Worm (Caenorhabditis elegans): ENCODE data around the gene C27F2.6.
A peak's percentile ranks its signal among the peaks of the same experiment; 100 is the strongest.

The C27F2.6 gene

ce11 chrIII:4930154-4930679 is 50.0 kb downstream of the C27F2.6 start, which contains the start of gene set-2:
TSS of gene set-2 (minus strand) at chrIII:4930204.
- TF ChIP-seq nhr-71 (tag; optimal IDR thresholded peaks at IDR 0.05), result peak; percentile 84
- peak; percentile 1 for TF ChIP-seq elt-2 (tag; optimal IDR thresholded peaks at IDR 0.05)
- TF ChIP-seq unc-98 (GFP tag; IDR thresholded peaks at IDR 0.05), result peak; percentile 81
- TF ChIP-seq nhr-19 (GFP tag; conservative IDR thresholded peaks at IDR 0.05), result peak; percentile 76
- peak in 1 of 2 experiments; percentile 88 for TF ChIP-seq ztf-11 (tag; optimal IDR thresholded peaks at IDR 0.05)
- TF ChIP-seq aly-2 (tag; optimal IDR thresholded peaks at IDR 0.05), result peak; percentile 44
- peak; percentile 75 for TF ChIP-seq xbp-1 (tag; optimal IDR thresholded peaks at IDR 0.05)
- no peak for TF ChIP-seq tlp-1 (tag; optimal IDR thresholded peaks at IDR 0.05)
- TF ChIP-seq ceh-88 (GFP tag; IDR thresholded peaks at IDR 0.05), result no peak
- TF ChIP-seq pag-3 (tag; optimal IDR thresholded peaks at IDR 0.05; ENCODE audit: borderline replicate concordance, insufficient read depth), result no peak
- no peak for TF ChIP-seq nhr-84 (tag; optimal IDR thresholded peaks at IDR 0.05)
- peak; percentile 78 for TF ChIP-seq pax-3 (tag; optimal IDR thresholded peaks at IDR 0.05)
- TF ChIP-seq fkh-8 (tag; optimal IDR thresholded peaks at IDR 0.05), result peak; percentile 62
- peak; percentile 54 for TF ChIP-seq swsn-7 (tag; optimal IDR thresholded peaks at IDR 0.05)
- TF ChIP-seq ceh-82 (tag; optimal IDR thresholded peaks at IDR 0.05), result peak; percentile 16 to 44 (median 27)
- peak; percentile 74 for TF ChIP-seq snu-23 (GFP tag; optimal IDR thresholded peaks at IDR 0.05)
- peak; percentile 69 for TF ChIP-seq dsc-1 (tag; optimal IDR thresholded peaks at IDR 0.05)
- TF ChIP-seq grh-1 (GFP tag; IDR thresholded peaks at IDR 0.05), result no peak
- TF ChIP-seq lir-3 (tag; optimal IDR thresholded peaks at IDR 0.05; ENCODE audit: poor library complexity), result peak; percentile 93
- TF ChIP-seq nhr-47 (tag; optimal IDR thresholded peaks at IDR 0.05), result peak; percentile 81
- no peak for TF ChIP-seq ceh-8 (GFP tag; optimal IDR thresholded peaks at IDR 0.05)
- no peak for TF ChIP-seq pqm-1 (tag; optimal IDR thresholded peaks at IDR 0.05)
- peak; percentile 65 for TF ChIP-seq nhr-20 (tag; optimal IDR thresholded peaks at IDR 0.05)
- peak; percentile 47 for TF ChIP-seq C04F5.9 (tag; optimal IDR thresholded peaks at IDR 0.05)
- TF ChIP-seq nhr-28 (tag; optimal IDR thresholded peaks at IDR 0.05), result no peak
- TF ChIP-seq lin-14 (GFP tag; optimal IDR thresholded peaks at IDR 0.05), result peak; percentile 63
- TF ChIP-seq dpl-1 (GFP tag; optimal IDR thresholded peaks at IDR 0.05), result peak; percentile 87 to 93 (median 92)
- TF ChIP-seq C16A3.4 (tag; optimal IDR thresholded peaks at IDR 0.05), result peak; percentile 22
- TF ChIP-seq skn-1 (tag; optimal IDR thresholded peaks at IDR 0.05), result peak; percentile 54
- TF ChIP-seq elt-3 (tag; optimal IDR thresholded peaks at IDR 0.05), result no peak
- peak; percentile 73 for TF ChIP-seq egl-13 (tag; optimal IDR thresholded peaks at IDR 0.05)
- TF ChIP-seq lin-35 (GFP tag; optimal IDR thresholded peaks at IDR 0.05), result peak; percentile 95 to 96
- TF ChIP-seq sup-37 (GFP tag; optimal IDR thresholded peaks at IDR 0.05), result no peak
- TF ChIP-seq lin-15B (tag; optimal IDR thresholded peaks at IDR 0.05), result peak; percentile 73
- TF ChIP-seq nhr-237 (tag; optimal IDR thresholded peaks at IDR 0.05), result no peak
- no peak for TF ChIP-seq lin-39 (tag; optimal IDR thresholded peaks at IDR 0.05)
- TF ChIP-seq sptf-1 (tag; optimal IDR thresholded peaks at IDR 0.05), result no peak
- no peak for TF ChIP-seq fkh-10 (GFP tag; optimal IDR thresholded peaks at IDR 0.05)
- peak; percentile 87 for TF ChIP-seq nhr-85 (tag)
- peak; percentile 54 for TF ChIP-seq F16B12.6 (tag; optimal IDR thresholded peaks at IDR 0.05)
- peak; percentile 28 for TF ChIP-seq Y116A8C.19 (tag; optimal IDR thresholded peaks at IDR 0.05; ENCODE audit: borderline replicate concordance)
- peak; percentile 38 for TF ChIP-seq snpc-4 (tag; optimal IDR thresholded peaks at IDR 0.05)
- TF ChIP-seq mep-1 (tag; optimal IDR thresholded peaks at IDR 0.05), result peak; percentile 55
- peak; percentile 85 for TF ChIP-seq tbx-2 (tag; optimal IDR thresholded peaks at IDR 0.05)
- peak; percentile 62 to 76 for TF ChIP-seq lsy-2 (tag; optimal IDR thresholded peaks at IDR 0.05)
- TF ChIP-seq efl-1 (optimal IDR thresholded peaks at IDR 0.05), result peak; percentile 93 to 95
- peak; percentile 93 to 99 for TF ChIP-seq efl-1 (GFP tag; optimal IDR thresholded peaks at IDR 0.05 in 1 of 2)
- peak; percentile 79 for TF ChIP-seq fkh-4 (tag; optimal IDR thresholded peaks at IDR 0.05; ENCODE audit: borderline replicate concordance)
- TF ChIP-seq lin-13 (GFP tag; optimal IDR thresholded peaks at IDR 0.05), result peak; percentile 39
- TF ChIP-seq blmp-1 (tag; optimal IDR thresholded peaks at IDR 0.05), result peak; percentile 44
- TF ChIP-seq sox-4 (tag; optimal IDR thresholded peaks at IDR 0.05), result peak; percentile 70
- TF ChIP-seq nhr-77 (tag; optimal IDR thresholded peaks at IDR 0.05), result peak; percentile 30
- TF ChIP-seq ama-1 (optimal IDR thresholded peaks at IDR 0.05), result no peak
